Worm (Caenorhabditis elegans): Measurements from ENCODE around the gene mog-2.

Gene mog-2

ce11 chrII:4306921-4307630 is 17.1 kb upstream of the mog-2 start, which contains the start of gene Y52E8A.3:
Gene Y52E8A.3, minus strand, starts transcription at chrII:4306971.
- TF ChIP-seq zag-1 (tag; optimal IDR thresholded peaks at IDR 0.05): no peak

ce11 chrII:4312115-4312514 is 12.0 kb upstream of the mog-2 start, which contains the start of gene plep-1:
Gene plep-1, minus strand, starts transcription at chrII:4312215.
- TF ChIP-seq F16B12.6 (tag; optimal IDR thresholded peaks at IDR 0.05) (no peak), lin-13 (GFP tag; optimal IDR thresholded peaks at IDR 0.05) (no peak), pax-3 (tag; optimal IDR thresholded peaks at IDR 0.05) (no peak), alr-1 (tag; optimal IDR thresholded peaks at IDR 0.05; ENCODE audit: borderline replicate concordance) (no peak), ceh-63 (GFP tag; optimal IDR thresholded peaks at IDR 0.05) (no peak), snpc-4 (tag; optimal IDR thresholded peaks at IDR 0.05) (no peak), ama-1 (optimal IDR thresholded peaks at IDR 0.05) (no peak), efl-3 (GFP tag; optimal IDR thresholded peaks at IDR 0.05) (no peak), sup-37 (GFP tag; optimal IDR thresholded peaks at IDR 0.05) (no peak), egl-27 (tag; optimal IDR thresholded peaks at IDR 0.05) (no peak), aha-1 (tag; optimal IDR thresholded peaks at IDR 0.05) (no peak), unc-30 (tag; optimal IDR thresholded peaks at IDR 0.05) (no peak), nhr-237 (tag; optimal IDR thresholded peaks at IDR 0.05) (no peak), snu-23 (GFP tag; optimal IDR thresholded peaks at IDR 0.05) (no peak), grh-1 (GFP tag; IDR thresholded peaks at IDR 0.05) (no peak), irx-1 (tag; optimal IDR thresholded peaks at IDR 0.05) (no peak), ces-1 (GFP tag; optimal IDR thresholded peaks at IDR 0.05) (no peak), mef-2 (tag; optimal IDR thresholded peaks at IDR 0.05) (no peak), rnt-1 (tag; optimal IDR thresholded peaks at IDR 0.05) (no peak)

ce11 chrII:4316011-4316410 is 8.2 kb upstream of the mog-2 start, which contains the start of gene srw-40:
Gene srw-40, minus strand, starts transcription at chrII:4316111.
- TF ChIP-seq sptf-1 (tag; optimal IDR thresholded peaks at IDR 0.05) (no peak), egl-13 (tag; optimal IDR thresholded peaks at IDR 0.05) (no peak), C34B4.2 (tag; optimal IDR thresholded peaks at IDR 0.05) (no peak), isw-1 (GFP tag; IDR thresholded peaks at IDR 0.05) (no peak), nhr-71 (tag; optimal IDR thresholded peaks at IDR 0.05) (no peak), irx-1 (tag; optimal IDR thresholded peaks at IDR 0.05) (no peak), F16B12.6 (tag; optimal IDR thresholded peaks at IDR 0.05) (no peak), aly-2 (tag; optimal IDR thresholded peaks at IDR 0.05) (no peak), zip-4 (GFP tag; optimal IDR thresholded peaks at IDR 0.05) (no peak), xbp-1 (tag; optimal IDR thresholded peaks at IDR 0.05) (no peak), snu-23 (GFP tag; optimal IDR thresholded peaks at IDR 0.05) (no peak), nhr-76 (tag; optimal IDR thresholded peaks at IDR 0.05) (no peak), grh-1 (GFP tag; IDR thresholded peaks at IDR 0.05) (no peak), efl-1 (optimal IDR thresholded peaks at IDR 0.05) (no peak), efl-1 (GFP tag; optimal IDR thresholded peaks at IDR 0.05 in 1 of 2) (no peak)

ce11 chrII:4319537-4320019 is 4.6 kb upstream of the mog-2 start, which contains the start of gene Y52E8A.6:
Gene Y52E8A.6, minus strand, starts transcription at chrII:4319969.
- TF ChIP-seq ama-1 (optimal IDR thresholded peaks at IDR 0.05) (no peak), F16B12.6 (tag; optimal IDR thresholded peaks at IDR 0.05) (no peak), nhr-12 (tag; optimal IDR thresholded peaks at IDR 0.05) (no peak), nhr-11 (tag; optimal IDR thresholded peaks at IDR 0.05) (no peak), nhr-85 (tag) (no peak), lin-15B (tag; optimal IDR thresholded peaks at IDR 0.05) (no peak), unc-86 (tag; optimal IDR thresholded peaks at IDR 0.05) (no peak), unc-98 (GFP tag; IDR thresholded peaks at IDR 0.05) (no peak), zip-4 (GFP tag; optimal IDR thresholded peaks at IDR 0.05) (no peak)
